Fruit fly (Drosophila melanogaster) whole organism, embryonic: ENCODE data around the gene ovm.

Experiments
- BEAF-32 ChIP-seq: fragments of 200-800 bp; sonication (Bioruptor generic); optimal IDR thresholded peaks from 3 replicates; lab custom pipeline; 2017; ENCODE audit warnings: missing biosample characterization, missing genetic modification characterization, mild to moderate bottlenecking, moderate library complexity, missing genetic modification reagents
- C15 ChIP-seq: fragments of 200-800 bp; sonication (Bioruptor generic); IDR thresholded peaks from 3 replicates; pipeline ENCODE4 v1.3.6; 2022; ENCODE audit warnings: missing biosample characterization, missing genetic modification characterization
- CG10565 ChIP-seq: fragments of 200-800 bp; sonication (Bioruptor generic); optimal IDR thresholded peaks from 3 replicates; lab custom pipeline; 2016; ENCODE audit warnings: missing biosample characterization, mild to moderate bottlenecking, missing genetic modification characterization
- CG13296 ChIP-seq: fragments of 200-800 bp; sonication (Bioruptor generic); optimal IDR thresholded peaks from 3 replicates; lab custom pipeline; 2018; ENCODE audit warnings: missing biosample characterization, mild to moderate bottlenecking, missing genetic modification characterization
- CG13894 ChIP-seq: fragments of 200-800 bp; sonication (Bioruptor generic); optimal IDR thresholded peaks from 3 replicates; lab custom pipeline; 2018; ENCODE audit warnings: missing biosample characterization, mild to moderate bottlenecking, missing genetic modification characterization, moderate library complexity
- CG14667 ChIP-seq: fragments of 200-800 bp; sonication (Bioruptor generic); IDR thresholded peaks from 2 replicates; pipeline ENCODE4 v1.3.6; 2022; ENCODE audit warnings: missing biosample characterization, missing genetic modification characterization
- CG15479 ChIP-seq: fragments of 200-800 bp; sonication (Bioruptor generic); optimal IDR thresholded peaks from 3 replicates; lab custom pipeline; 2019; ENCODE audit warnings: missing biosample characterization, mild to moderate bottlenecking, missing genetic modification characterization, moderate library complexity
- CG15696 ChIP-seq: fragments of 200-800 bp; sonication (Bioruptor generic); optimal IDR thresholded peaks from 2 replicates; lab custom pipeline; 2019; ENCODE audit warnings: missing biosample characterization, mild to moderate bottlenecking, missing genetic modification characterization, moderate library complexity
- CG1602 ChIP-seq: fragments of 200-800 bp; sonication (Bioruptor generic); optimal IDR thresholded peaks from 3 replicates; lab custom pipeline; 2016; ENCODE audit warnings: missing biosample characterization, missing genetic modification characterization
- CG16815 ChIP-seq: fragments of 200-800 bp; sonication (Bioruptor generic); optimal IDR thresholded peaks from 3 replicates; lab custom pipeline; 2017; ENCODE audit warnings: missing biosample characterization, mild to moderate bottlenecking, missing genetic modification characterization
- CG17328 ChIP-seq: fragments of 200-800 bp; sonication (Bioruptor generic); IDR thresholded peaks from 2 replicates; pipeline ENCODE4 v1.3.6; 2022; ENCODE audit warnings: missing biosample characterization, missing genetic modification characterization
- CG17802 ChIP-seq: fragments of 200-800 bp; sonication (Bioruptor generic); optimal IDR thresholded peaks from 2 replicates; lab custom pipeline; 2018; ENCODE audit warnings: missing biosample characterization, mild to moderate bottlenecking, missing genetic modification characterization, moderate library complexity
- CG1832 ChIP-seq: fragments of 200-800 bp; sonication (Bioruptor generic); optimal IDR thresholded peaks from 2 replicates; lab custom pipeline; 2017; ENCODE audit warnings: missing biosample characterization, mild to moderate bottlenecking, missing genetic modification characterization, inconsistent platforms
- CG2120 ChIP-seq: fragments of 200-800 bp; sonication (Bioruptor generic); optimal IDR thresholded peaks from 3 replicates; lab custom pipeline; 2016; ENCODE audit warnings: missing biosample characterization, missing genetic modification characterization
- CG2129 ChIP-seq: fragments of 200-800 bp; sonication (Bioruptor generic); IDR thresholded peaks from 2 replicates; pipeline ENCODE4 v1.3.6; 2022; ENCODE audit warnings: missing biosample characterization, missing genetic modification characterization; ENCODE audit not compliant: partially characterized antibody
- CG30403 ChIP-seq: fragments of 200-800 bp; sonication (Bioruptor generic); optimal IDR thresholded peaks from 3 replicates; lab custom pipeline; 2016; ENCODE audit warnings: missing biosample characterization, missing genetic modification characterization
- CG31224 ChIP-seq: fragments of 200-800 bp; sonication (Bioruptor generic); IDR thresholded peaks from 2 replicates; pipeline ENCODE4 v1.3.6; 2022; ENCODE audit warnings: missing biosample characterization, missing genetic modification characterization
- CG31388 ChIP-seq: fragments of 200-800 bp; sonication (Bioruptor generic); optimal IDR thresholded peaks from 2 replicates; lab custom pipeline; 2016; ENCODE audit warnings: missing biosample characterization, missing genetic modification characterization
- CG32772 ChIP-seq: fragments of 200-800 bp; sonication (Bioruptor generic); IDR thresholded peaks from 2 replicates; pipeline ENCODE4 v1.3.6; 2022; ENCODE audit warnings: missing biosample characterization, missing genetic modification characterization
- CG4424 ChIP-seq: fragments of 200-800 bp; sonication (Bioruptor generic); optimal IDR thresholded peaks from 3 replicates; lab custom pipeline; 2016; ENCODE audit warnings: missing biosample characterization, missing genetic modification characterization
- CG6254 ChIP-seq: fragments of 200-800 bp; sonication (Bioruptor generic); optimal IDR thresholded peaks from 3 replicates; lab custom pipeline; 2017; ENCODE audit warnings: mild to moderate bottlenecking, missing biosample characterization, missing genetic modification reagents, missing genetic modification characterization
- CG7786 ChIP-seq: fragments of 200-800 bp; sonication (Bioruptor generic); optimal IDR thresholded peaks from 2 replicates; lab custom pipeline; 2016; ENCODE audit warnings: missing biosample characterization, missing genetic modification characterization
- Doc2 ChIP-seq: fragments of 200-800 bp; sonication (Bioruptor generic); IDR thresholded peaks from 2 replicates; pipeline ENCODE4 v1.3.6; 2022; ENCODE audit warnings: missing biosample characterization, missing genetic modification characterization
- E2f2 ChIP-seq: fragments of 200-800 bp; sonication (Bioruptor generic); IDR thresholded peaks from 2 replicates; pipeline ENCODE4 v1.3.6; 2022; ENCODE audit warnings: missing biosample characterization, missing genetic modification characterization
- Elba2 ChIP-seq: fragments of 200-800 bp; sonication (Bioruptor generic); optimal IDR thresholded peaks from 3 replicates; lab custom pipeline; 2016; ENCODE audit warnings: missing biosample characterization, missing genetic modification characterization
- Ets97D ChIP-seq: fragments of 200-800 bp; sonication (Bioruptor generic); optimal IDR thresholded peaks from 3 replicates; lab custom pipeline; 2016; ENCODE audit warnings: missing biosample characterization, missing genetic modification characterization
- Fer2 ChIP-seq: fragments of 200-800 bp; sonication (Bioruptor generic); optimal IDR thresholded peaks from 2 replicates; lab custom pipeline; 2018; ENCODE audit warnings: missing biosample characterization, mild to moderate bottlenecking, missing genetic modification characterization, moderate library complexity
- Hand ChIP-seq: fragments of 200-800 bp; sonication (Bioruptor generic); optimal IDR thresholded peaks from 2 replicates; lab custom pipeline; 2017; ENCODE audit warnings: mild to moderate bottlenecking, missing biosample characterization, missing genetic modification reagents, missing genetic modification characterization
- Neu2 ChIP-seq: fragments of 200-800 bp; sonication (Bioruptor generic); optimal IDR thresholded peaks from 3 replicates; lab custom pipeline; 2016; ENCODE audit warnings: missing biosample characterization, missing genetic modification characterization, borderline replicate concordance
- Rfx ChIP-seq: fragments of 200-800 bp; sonication (Bioruptor generic); IDR thresholded peaks from 2 replicates; pipeline ENCODE4 v1.3.6; 2022; ENCODE audit warnings: missing biosample characterization, missing genetic modification characterization
- Side ChIP-seq: fragments of 200-800 bp; sonication (Bioruptor generic); optimal IDR thresholded peaks from 2 replicates; lab custom pipeline; 2016; ENCODE audit warnings: missing biosample characterization, missing genetic modification characterization
- chm ChIP-seq: fragments of 200-800 bp; sonication (Bioruptor generic); IDR thresholded peaks from 2 replicates; pipeline ENCODE4 v1.3.6; 2022; ENCODE audit warnings: missing biosample characterization, missing genetic modification characterization
- ci ChIP-seq: fragments of 200-800 bp; sonication (Bioruptor generic); IDR thresholded peaks from 3 replicates; pipeline ENCODE4 v1.3.6; 2022; ENCODE audit warnings: missing biosample characterization, missing genetic modification characterization
- disco-r ChIP-seq: fragments of 200-800 bp; sonication (Bioruptor generic); optimal IDR thresholded peaks from 2 replicates; lab custom pipeline; 2016; ENCODE audit warnings: missing biosample characterization, missing genetic modification characterization
- dmrt99B ChIP-seq: fragments of 200-800 bp; sonication (Bioruptor generic); optimal IDR thresholded peaks from 2 replicates; lab custom pipeline; 2018; ENCODE audit warnings: missing biosample characterization, mild to moderate bottlenecking, missing genetic modification characterization, moderate library complexity
- en ChIP-seq: fragments of 200-800 bp; sonication (Bioruptor generic); optimal IDR thresholded peaks from 2 replicates; lab custom pipeline; 2016; ENCODE audit warnings: missing biosample characterization, missing genetic modification characterization
- grau ChIP-seq: fragments of 200-800 bp; optimal IDR thresholded peaks from 3 replicates; lab custom pipeline; 2019; ENCODE audit warnings: missing biosample characterization, mild to moderate bottlenecking, missing genetic modification characterization, moderate library complexity
- h ChIP-seq: fragments of >200 bp; optimal IDR thresholded peaks from 2 replicates; lab custom pipeline; 2017
- jigr1 ChIP-seq: fragments of 200-800 bp; sonication (Bioruptor generic); IDR thresholded peaks from 3 replicates; pipeline ENCODE4 v1.3.6; 2022; ENCODE audit warnings: missing biosample characterization, missing genetic modification characterization
- kay ChIP-seq: fragments of 200-800 bp; sonication (Bioruptor generic); optimal IDR thresholded peaks from 2 replicates; lab custom pipeline; 2016; ENCODE audit warnings: missing biosample characterization, missing genetic modification characterization
- nerfin-1 ChIP-seq: fragments of 200-800 bp; sonication (Bioruptor generic); optimal IDR thresholded peaks from 3 replicates; lab custom pipeline; 2019; ENCODE audit warnings: missing biosample characterization, mild to moderate bottlenecking, missing genetic modification characterization, moderate library complexity
- nmo ChIP-seq: fragments of 200-800 bp; sonication (Bioruptor generic); optimal IDR thresholded peaks from 2 replicates; lab custom pipeline; 2018; ENCODE audit warnings: missing biosample characterization, mild to moderate bottlenecking, missing genetic modification characterization, moderate library complexity
- org-1 ChIP-seq: fragments of 200-800 bp; sonication (Bioruptor generic); optimal IDR thresholded peaks from 2 replicates; lab custom pipeline; 2017; ENCODE audit warnings: missing biosample characterization, missing genetic modification characterization
- psq ChIP-seq: fragments of 200-800 bp; sonication (Bioruptor generic); optimal IDR thresholded peaks from 2 replicates; lab custom pipeline; 2017; ENCODE audit warnings: missing biosample characterization, missing genetic modification characterization
- pzg ChIP-seq: fragments of 200-800 bp; sonication (Bioruptor generic); optimal IDR thresholded peaks from 3 replicates; lab custom pipeline; 2018; ENCODE audit warnings: missing biosample characterization, mild to moderate bottlenecking, missing genetic modification characterization, moderate library complexity
- row ChIP-seq: fragments of 200-800 bp; sonication (Bioruptor generic); IDR thresholded peaks from 3 replicates; pipeline ENCODE4 v1.3.6; 2022; ENCODE audit warnings: missing biosample characterization, missing genetic modification characterization
- salm ChIP-seq: fragments of 200-800 bp; sonication (Bioruptor generic); optimal IDR thresholded peaks from 2 replicates; lab custom pipeline; 2018; ENCODE audit warnings: missing biosample characterization, mild to moderate bottlenecking, missing genetic modification characterization
- sug ChIP-seq: fragments of 200-800 bp; optimal IDR thresholded peaks from 2 replicates; lab custom pipeline; 2019; ENCODE audit warnings: missing biosample characterization, mild to moderate bottlenecking, missing genetic modification characterization, moderate library complexity
- tup ChIP-seq: fragments of 200-800 bp; sonication (Bioruptor generic); optimal IDR thresholded peaks from 2 replicates; lab custom pipeline; 2016; ENCODE audit warnings: missing biosample characterization, mild to moderate bottlenecking, missing genetic modification characterization, moderate library complexity
- tx ChIP-seq: fragments of 200-800 bp; sonication (Bioruptor generic); optimal IDR thresholded peaks from 2 replicates; lab custom pipeline; 2016; ENCODE audit warnings: missing biosample characterization, missing genetic modification characterization
- wor ChIP-seq: fragments of 200-800 bp; sonication (Bioruptor generic); IDR thresholded peaks from 2 replicates; pipeline ENCODE4 v1.3.6; 2022; ENCODE audit warnings: missing biosample characterization, missing genetic modification characterization
- zen2 ChIP-seq: fragments of 200-800 bp; sonication (Bioruptor generic); IDR thresholded peaks from 3 replicates; pipeline ENCODE4 v1.3.6; 2022; ENCODE audit warnings: missing biosample characterization, missing genetic modification characterization; ENCODE audit not compliant: partially characterized antibody

The ovm gene

dm6 chr2L:143088-143487 is 2.3 kb upstream of the ovm start, which contains the start of the genes CG31974 and CG11454 (continued):
- TF ChIP-seq disco-r (no peak), CG2120 (GFP tag; lab: Kevin White, UChicago) (no peak), Side (GFP tag; lab: Kevin White, UChicago) (peak; percentile 38), wor (GFP tag; lab: Robert Waterston, UW) (no peak), Elba2 (GFP tag; lab: Kevin White, UChicago) (no peak), org-1 (GFP tag; lab: Kevin White, UChicago) (no peak), E2f2 (GFP tag; lab: Robert Waterston, UW) (peak; percentile 88), CG13296 (GFP tag; lab: Kevin White, UChicago) (no peak), sug (tag; lab: Kevin White, UChicago) (no peak), psq (GFP tag; lab: Kevin White, UChicago) (no peak), CG1832 (no peak), Neu2 (no peak), tup (no peak), chm (GFP tag; lab: Robert Waterston, UW) (no peak), CG17328 (no peak), dmrt99B (tag; lab: Kevin White, UChicago) (no peak), Hand (GFP tag; lab: Kevin White, UChicago) (no peak), zen2 (GFP tag; lab: Robert Waterston, UW) (peak; percentile 78), CG17802 (tag; lab: Kevin White, UChicago) (no peak), grau (tag; lab: Kevin White, UChicago) (peak; percentile 21), jigr1 (GFP tag; lab: Robert Waterston, UW) (no peak), CG31224 (GFP tag; lab: Robert Waterston, UW) (no peak), h (no peak), CG16815 (GFP tag; lab: Kevin White, UChicago) (no peak), Fer2 (tag; lab: Kevin White, UChicago) (no peak), CG6254 (no peak), C15 (GFP tag; lab: Robert Waterston, UW) (no peak), row (GFP tag; lab: Robert Waterston, UW) (peak; percentile 45; the same call in 1 of the 3 replicates), Doc2 (GFP tag; lab: Robert Waterston, UW) (no peak), CG7786 (GFP tag; lab: Kevin White, UChicago) (no peak), CG1602 (GFP tag; lab: Kevin White, UChicago) (no peak), CG13894 (tag; lab: Kevin White, UChicago) (peak; percentile 15), CG30403 (GFP tag; lab: Kevin White, UChicago) (peak; percentile 7), en (GFP tag; lab: Kevin White, UChicago) (no peak), nmo (GFP tag; lab: Kevin White, UChicago) (no peak), pzg (GFP tag; lab: Kevin White, UChicago) (peak; percentile 84), kay (GFP tag; lab: Kevin White, UChicago) (no peak), CG15479 (GFP tag; lab: Kevin White, UChicago) (no peak), Ets97D (GFP tag; lab: Kevin White, UChicago) (peak; percentile 46), ci (no peak), CG10565 (no peak), tx (GFP tag; lab: Kevin White, UChicago) (no peak), CG32772 (GFP tag; lab: Robert Waterston, UW) (no peak), Rfx (GFP tag; lab: Robert Waterston, UW) (peak; percentile 18; the same call in 1 of the 2 replicates), nerfin-1 (no peak), salm (tag; lab: Kevin White, UChicago) (no peak), CG31388 (no peak), CG4424 (GFP tag; lab: Kevin White, UChicago) (no peak), CG15696 (tag; lab: Kevin White, UChicago) (no peak), BEAF-32 (GFP tag; lab: Kevin White, UChicago) (peak; percentile 82), CG2129 (GFP tag; lab: Robert Waterston, UW) (peak; percentile 58), CG14667 (GFP tag; lab: Robert Waterston, UW) (no peak)
